Fruit fly (Drosophila melanogaster) whole organism, embryonic: ENCODE measurements around the gene bol.

Experiments used
- BEAF-32 ChIP-seq: fragments of 200-800 bp; sonication (Bioruptor generic); optimal IDR thresholded peaks from 3 replicates; lab custom pipeline; 2017; ENCODE audit warnings: missing biosample characterization, missing genetic modification characterization, mild to moderate bottlenecking, moderate library complexity, missing genetic modification reagents
- CG10321 ChIP-seq: fragments of 200-800 bp; sonication (Bioruptor generic); IDR thresholded peaks from 2 replicates; pipeline ENCODE4 v1.3.6; 2022; ENCODE audit warnings: missing biosample characterization, missing genetic modification characterization
- CG10543 ChIP-seq: fragments of 200-800 bp; sonication (Bioruptor generic); optimal IDR thresholded peaks from 3 replicates; lab custom pipeline; 2017; ENCODE audit warnings: missing biosample characterization, mild to moderate bottlenecking, missing genetic modification characterization, moderate library complexity
- CG10654 ChIP-seq: fragments of 200-800 bp; sonication (Bioruptor generic); optimal IDR thresholded peaks from 2 replicates; lab custom pipeline; 2016; ENCODE audit warnings: missing biosample characterization, missing genetic modification characterization
- CG12071 ChIP-seq: fragments of 200-800 bp; sonication (Bioruptor generic); optimal IDR thresholded peaks from 3 replicates; lab custom pipeline; 2018; ENCODE audit warnings: missing biosample characterization, mild to moderate bottlenecking, missing genetic modification characterization
- CG12236 ChIP-seq: fragments of 200-800 bp; sonication (Bioruptor generic); optimal IDR thresholded peaks from 2 replicates; lab custom pipeline; 2016; ENCODE audit warnings: missing biosample characterization, missing genetic modification characterization
- CG13894 ChIP-seq: fragments of 200-800 bp; sonication (Bioruptor generic); optimal IDR thresholded peaks from 3 replicates; lab custom pipeline; 2018; ENCODE audit warnings: missing biosample characterization, mild to moderate bottlenecking, missing genetic modification characterization, moderate library complexity
- CG14014 ChIP-seq: fragments of 200-800 bp; sonication (Bioruptor generic); IDR thresholded peaks from 2 replicates; pipeline ENCODE4 v1.3.6; 2022; ENCODE audit warnings: missing biosample characterization, missing genetic modification characterization
- CG14965 ChIP-seq: fragments of 200-800 bp; sonication (Bioruptor generic); optimal IDR thresholded peaks from 2 replicates; lab custom pipeline; 2016; ENCODE audit warnings: missing biosample characterization, missing genetic modification characterization, borderline replicate concordance
- CG15269 ChIP-seq: fragments of 200-800 bp; sonication (Bioruptor generic); optimal IDR thresholded peaks from 2 replicates; lab custom pipeline; 2018; ENCODE audit warnings: missing biosample characterization, mild to moderate bottlenecking, missing genetic modification characterization, moderate library complexity
- CG15514 ChIP-seq: fragments of 200-800 bp; sonication (Bioruptor generic); optimal IDR thresholded peaks from 3 replicates; lab custom pipeline; 2017; ENCODE audit warnings: missing biosample characterization, missing genetic modification characterization, mild to moderate bottlenecking, moderate library complexity, missing genetic modification reagents
- CG17186 ChIP-seq: fragments of 200-800 bp; sonication (Bioruptor generic); optimal IDR thresholded peaks from 3 replicates; lab custom pipeline; 2017; ENCODE audit warnings: missing biosample characterization, missing genetic modification reagents, missing genetic modification characterization
- CG17829 ChIP-seq: fragments of 200-800 bp; optimal IDR thresholded peaks from 2 replicates; lab custom pipeline; 2019; ENCODE audit warnings: missing biosample characterization, mild to moderate bottlenecking, missing genetic modification characterization, moderate library complexity
- CG1792 ChIP-seq: fragments of 200-800 bp; sonication (Bioruptor generic); optimal IDR thresholded peaks from 2 replicates; lab custom pipeline; 2016; ENCODE audit warnings: missing biosample characterization, missing genetic modification characterization
- CG32532 ChIP-seq: fragments of 200-800 bp; sonication (Bioruptor generic); IDR thresholded peaks from 2 replicates; pipeline ENCODE4 v1.3.6; 2022; ENCODE audit warnings: missing biosample characterization, missing genetic modification characterization
- CG3281 ChIP-seq: fragments of 200-800 bp; sonication (Bioruptor generic); optimal IDR thresholded peaks from 3 replicates; lab custom pipeline; 2017; ENCODE audit warnings: missing biosample characterization, mild to moderate bottlenecking, missing genetic modification characterization
- CG34224 ChIP-seq: fragments of 200-800 bp; sonication (Bioruptor generic); IDR thresholded peaks from 3 replicates; pipeline ENCODE4 v1.3.6; 2022; ENCODE audit warnings: missing biosample characterization, missing genetic modification characterization; ENCODE audit not compliant: partially characterized antibody
- CG8924 ChIP-seq: fragments of 200-800 bp; optimal IDR thresholded peaks from 3 replicates; lab custom pipeline; 2019; ENCODE audit warnings: missing biosample characterization, mild to moderate bottlenecking, missing genetic modification characterization, moderate library complexity
- Chrac-16 ChIP-seq: fragments of 200-800 bp; sonication (Bioruptor generic); optimal IDR thresholded peaks from 3 replicates; lab custom pipeline; 2016; ENCODE audit warnings: missing biosample characterization, missing genetic modification characterization
- Dad ChIP-seq: fragments of 200-800 bp; sonication (Bioruptor generic); optimal IDR thresholded peaks from 3 replicates; lab custom pipeline; 2016; ENCODE audit warnings: missing biosample characterization, missing genetic modification characterization
- Dbx ChIP-seq: fragments of 200-800 bp; sonication (Bioruptor generic); IDR thresholded peaks from 3 replicates; pipeline ENCODE4 v1.3.6; 2022; ENCODE audit warnings: missing biosample characterization, missing genetic modification characterization
- Deaf1 ChIP-seq: fragments of 200-800 bp; optimal IDR thresholded peaks from 3 replicates; lab custom pipeline; 2019; ENCODE audit warnings: missing biosample characterization, mild to moderate bottlenecking, missing genetic modification characterization, moderate library complexity
- Doc2 ChIP-seq: fragments of 200-800 bp; sonication (Bioruptor generic); IDR thresholded peaks from 2 replicates; pipeline ENCODE4 v1.3.6; 2022; ENCODE audit warnings: missing biosample characterization, missing genetic modification characterization
- H15 ChIP-seq: fragments of 200-800 bp; sonication (Bioruptor generic); IDR thresholded peaks from 3 replicates; pipeline ENCODE4 v1.3.6; 2022; ENCODE audit warnings: missing biosample characterization, missing genetic modification characterization
- HLH3B ChIP-seq: fragments of 200-800 bp; sonication (Bioruptor generic); IDR thresholded peaks from 2 replicates; pipeline ENCODE4 v1.3.6; 2022; ENCODE audit warnings: missing biosample characterization, missing genetic modification characterization
- HmgZ ChIP-seq: fragments of 200-800 bp; sonication (Bioruptor generic); optimal IDR thresholded peaks from 2 replicates; lab custom pipeline; 2018; ENCODE audit warnings: missing biosample characterization, mild to moderate bottlenecking, missing genetic modification characterization
- Lim3 ChIP-seq: fragments of 200-800 bp; sonication (Bioruptor generic); IDR thresholded peaks from 2 replicates; pipeline ENCODE4 v1.3.6; 2022; ENCODE audit warnings: missing biosample characterization, missing genetic modification characterization
- Lpt ChIP-seq: fragments of >200 bp; optimal IDR thresholded peaks from 2 replicates; lab custom pipeline; 2018; ENCODE audit warnings: missing biosample characterization, missing genetic modification characterization
- Pdp1 ChIP-seq, 2 experiments: fragments of 200-800 bp; sonication (Bioruptor generic); optimal IDR thresholded peaks; 3 replicates each; lab custom pipeline; 2016; ENCODE audit warnings: missing biosample characterization in 2 of 2, missing genetic modification characterization in 2 of 2, mild to moderate bottlenecking in 1 of 2, moderate library complexity in 1 of 2
- Ravus ChIP-seq: fragments of 200-800 bp; sonication (Bioruptor generic); IDR thresholded peaks from 2 replicates; pipeline ENCODE4 v1.3.6; 2022; ENCODE audit warnings: missing biosample characterization, missing genetic modification characterization
- Scr ChIP-seq: fragments of 200-800 bp; sonication (Bioruptor generic); IDR thresholded peaks from 2 replicates; pipeline ENCODE4 v1.3.6; 2022; ENCODE audit warnings: missing biosample characterization, missing genetic modification characterization; ENCODE audit not compliant: partially characterized antibody
- Spps ChIP-seq: fragments of 200-800 bp; sonication (Bioruptor generic); optimal IDR thresholded peaks from 2 replicates; lab custom pipeline; 2018; ENCODE audit warnings: missing biosample characterization, mild to moderate bottlenecking, missing genetic modification characterization
- Xbp1 ChIP-seq: fragments of 200-800 bp; sonication (Bioruptor generic); optimal IDR thresholded peaks from 3 replicates; lab custom pipeline; 2016; ENCODE audit warnings: missing biosample characterization, mild to moderate bottlenecking, missing genetic modification characterization
- br ChIP-seq: fragments of >200 bp; optimal IDR thresholded peaks from 2 replicates; lab custom pipeline; 2017
- chinmo ChIP-seq: fragments of 200-800 bp; sonication (Bioruptor generic); IDR thresholded peaks from 4 replicates; pipeline ENCODE4 v1.3.6; 2022; ENCODE audit warnings: missing biosample characterization, missing genetic modification characterization; ENCODE audit not compliant: partially characterized antibody
- crp ChIP-seq, 2 experiments: fragments of 200-800 bp; sonication (Bioruptor generic); optimal IDR thresholded peaks; 2 replicates in 1 of 2; 3 replicates in 1 of 2; lab custom pipeline; 2017; ENCODE audit warnings: missing biosample characterization in 2 of 2, missing genetic modification characterization in 2 of 2, mild to moderate bottlenecking in 1 of 2, moderate library complexity in 1 of 2
- da ChIP-seq: fragments of 200-800 bp; sonication (Bioruptor generic); optimal IDR thresholded peaks from 2 replicates; lab custom pipeline; 2016; ENCODE audit warnings: missing biosample characterization, missing genetic modification characterization
- esg ChIP-seq: fragments of 200-800 bp; sonication (Bioruptor generic); conservative IDR thresholded peaks from 2 replicates; pipeline ENCODE4 v1.3.6; 2022; ENCODE audit warnings: missing biosample characterization, missing genetic modification characterization
- maf-S ChIP-seq: fragments of 200-800 bp; sonication (Bioruptor generic); optimal IDR thresholded peaks from 2 replicates; lab custom pipeline; 2016; ENCODE audit warnings: missing biosample characterization, missing genetic modification characterization
- nau ChIP-seq: fragments of 200-800 bp; sonication (Bioruptor generic); optimal IDR thresholded peaks from 3 replicates; lab custom pipeline; 2017; ENCODE audit warnings: missing biosample characterization, mild to moderate bottlenecking, missing genetic modification characterization, missing genetic modification reagents
- p53 ChIP-seq: fragments of 200-800 bp; sonication (Bioruptor generic); optimal IDR thresholded peaks from 2 replicates; lab custom pipeline; 2016; ENCODE audit warnings: missing biosample characterization, missing genetic modification characterization
- peb ChIP-seq: fragments of 200-800 bp; sonication (Bioruptor generic); IDR thresholded peaks from 2 replicates; pipeline ENCODE4 v1.3.6; 2022; ENCODE audit warnings: missing biosample characterization, missing genetic modification characterization
- psq ChIP-seq: fragments of 200-800 bp; sonication (Bioruptor generic); optimal IDR thresholded peaks from 2 replicates; lab custom pipeline; 2017; ENCODE audit warnings: missing biosample characterization, missing genetic modification characterization
- sens ChIP-seq: fragments of 200-800 bp; sonication (Bioruptor generic); peaks from one replicate; lab custom pipeline; 2016; ENCODE audit warnings: missing biosample characterization, missing genetic modification characterization
- so ChIP-seq: fragments of 200-800 bp; sonication (Bioruptor generic); IDR thresholded peaks from 3 replicates; pipeline ENCODE4 v1.3.6; 2022; ENCODE audit warnings: missing biosample characterization, missing genetic modification characterization
- sqz ChIP-seq: fragments of 200-800 bp; sonication (Bioruptor generic); optimal IDR thresholded peaks from 3 replicates; lab custom pipeline; 2018; ENCODE audit warnings: missing biosample characterization, mild to moderate bottlenecking, missing genetic modification characterization
- tap ChIP-seq: fragments of 200-800 bp; optimal IDR thresholded peaks from 3 replicates; lab custom pipeline; 2019; ENCODE audit warnings: missing biosample characterization, mild to moderate bottlenecking, missing genetic modification characterization, moderate library complexity
- tna ChIP-seq: fragments of 200-800 bp; sonication (Bioruptor generic); IDR thresholded peaks from 2 replicates; pipeline ENCODE4 v1.3.6; 2022; ENCODE audit warnings: missing biosample characterization, missing genetic modification characterization; ENCODE audit not compliant: partially characterized antibody
- trem ChIP-seq: fragments of 200-800 bp; optimal IDR thresholded peaks from 3 replicates; lab custom pipeline; 2019; ENCODE audit warnings: missing biosample characterization, mild to moderate bottlenecking, missing genetic modification characterization, moderate library complexity

bol gene

dm6 chr3L:9072731-9073385 lies 61.3 kb downstream of the bol start, which contains the start of the genes CG4911 and CG4942 (continued):
- TF ChIP-seq Chrac-16 (GFP tag; lab: Kevin White, UChicago) (peak; percentile 73), Xbp1 (GFP tag; lab: Kevin White, UChicago) (peak; percentile 81), da (no peak), trem (tag; lab: Kevin White, UChicago) (peak; percentile 55), so (GFP tag; lab: Robert Waterston, UW) (0 out of 3 replicates have a peak, but pooled peaks have one; percentile 28), CG14014 (peak; percentile 74), Ravus (GFP tag; lab: Robert Waterston, UW) (no peak; the same call in 1 of the 2 replicates), CG17186 (no peak), CG14965 (GFP tag; lab: Kevin White, UChicago) (no peak), Dbx (peak; percentile 52; the same call in 1 of the 3 replicates), chinmo (GFP tag; lab: Robert Waterston, UW) (no peak), HmgZ (peak; percentile 58), H15 (GFP tag; lab: Robert Waterston, UW) (peak; percentile 63; the same call in 2 of the 3 replicates), tna (GFP tag; lab: Robert Waterston, UW) (no peak), Scr (GFP tag; lab: Robert Waterston, UW) (no peak), CG10654 (GFP tag; lab: Kevin White, UChicago) (peak; percentile 66), sqz (GFP tag; lab: Kevin White, UChicago) (peak; percentile 13), p53 (GFP tag; lab: Kevin White, UChicago) (no peak), CG13894 (tag; lab: Kevin White, UChicago) (peak; percentile 36), br (no peak), BEAF-32 (GFP tag; lab: Kevin White, UChicago) (peak; percentile 49), CG15514 (GFP tag; lab: Kevin White, UChicago) (peak; percentile 45), Doc2 (no peak), sens (GFP tag; lab: Kevin White, UChicago) (peak; percentile 97), CG17829 (tag; lab: Kevin White, UChicago) (peak; percentile 74), Deaf1 (tag; lab: Kevin White, UChicago) (peak; percentile 28), Lpt (GFP tag; lab: Kevin White, UChicago) (no peak), CG15269 (tag; lab: Kevin White, UChicago) (peak; percentile 77), tap (no peak), CG12071 (GFP tag; lab: Kevin White, UChicago) (no peak), psq (GFP tag; lab: Kevin White, UChicago) (no peak), CG3281 (GFP tag; lab: Kevin White, UChicago) (peak; percentile 57), Dad (GFP tag; lab: Kevin White, UChicago) (peak; percentile 63), CG1792 (GFP tag; lab: Kevin White, UChicago) (peak; percentile 6), maf-S (GFP tag; lab: Kevin White, UChicago) (peak; percentile 27), CG12236 (peak; percentile 55), CG32532 (GFP tag; lab: Robert Waterston, UW) (peak; percentile 83), CG10543 (GFP tag; lab: Kevin White, UChicago) (peak; percentile 78), crp (GFP tag; optimal IDR thresholded peaks at IDR 0.05; lab: Kevin White, UChicago) (peak; percentile 77 to 94), CG10321 (GFP tag; lab: Robert Waterston, UW) (no peak), CG8924 (tag; lab: Kevin White, UChicago) (peak; percentile 67), Spps (tag; lab: Kevin White, UChicago) (peak; percentile 3), Lim3 (GFP tag; lab: Robert Waterston, UW) (no peak), CG34224 (GFP tag; lab: Robert Waterston, UW) (no peak; the same call in 2 of the 3 replicates), esg (peak; percentile 44; the same call in 1 of the 2 replicates), Pdp1 (GFP tag; optimal IDR thresholded peaks at IDR 0.05; lab: Kevin White, UChicago) (peak in 1 of 2 experiments; percentile 70), peb (GFP tag; lab: Robert Waterston, UW) (no peak), nau (GFP tag; lab: Kevin White, UChicago) (peak; percentile 32), HLH3B (peak; percentile 53; the same call in 1 of the 2 replicates)
